Worm (Caenorhabditis elegans) whole organism, mixed stage, embryonic: ENCODE measurements around the gene M04B2.2.

ENCODE experiments used
- unc-120 ChIP-seq: sonication (generic microtip); optimal IDR thresholded peaks from 2 replicates; lab custom pipeline; 2017; ENCODE audit warnings: missing genetic modification characterization, missing compliant biosample characterization; ENCODE audit not compliant: poor library complexity, severe bottlenecking
- unc-39 ChIP-seq: fragments of 150-350 bp; optimal IDR thresholded peaks from 2 replicates; lab custom pipeline; 2014; ENCODE audit warnings: missing biosample characterization, missing genetic modification characterization

DNA sequence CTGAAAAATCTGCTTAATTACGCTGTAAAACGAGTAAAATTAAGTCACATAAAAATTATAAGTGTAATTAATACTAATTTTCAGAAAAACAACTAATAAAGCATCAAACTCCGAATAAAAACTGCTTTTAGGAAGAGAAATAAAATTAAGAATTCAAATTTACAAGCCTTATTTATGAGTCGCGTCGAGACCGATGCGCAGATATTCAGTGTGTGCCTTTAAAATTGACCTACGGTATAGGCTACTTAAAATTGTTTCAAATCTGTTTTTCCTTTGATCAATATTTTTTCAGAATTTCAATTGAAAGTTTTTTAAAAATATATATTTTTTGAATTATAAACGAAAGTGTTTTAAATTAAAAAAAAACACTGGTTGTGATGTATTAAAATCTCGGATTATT is 29.7 kb upstream of the M04B2.2 start, which contains the start of gene sms-1:
- no peak for TF ChIP-seq unc-39 (tag; lab: Kevin White, UChicago)
- no peak for TF ChIP-seq unc-120
